Worm (Caenorhabditis elegans) whole organism, L1 larva: ENCODE results near the gene F56C3.9.

ENCODE experiments used
- C04F5.9 ChIP-seq: sonication (generic microtip); optimal IDR thresholded peaks from 2 replicates; lab custom pipeline; 2016; ENCODE audit warnings: missing genetic modification characterization, missing compliant biosample characterization
- C16A3.4 ChIP-seq: fragments of 150-350 bp; optimal IDR thresholded peaks from 2 replicates; lab custom pipeline; 2014; ENCODE audit warnings: missing biosample characterization, missing genetic modification characterization
- C34B4.2 ChIP-seq: sonication (generic microtip); optimal IDR thresholded peaks from 2 replicates; lab custom pipeline; 2017; ENCODE audit warnings: mild to moderate bottlenecking, missing genetic modification characterization, missing compliant biosample characterization
- aha-1 ChIP-seq: fragments of 150-350 bp; optimal IDR thresholded peaks from 2 replicates; lab custom pipeline; 2014; ENCODE audit warnings: missing biosample characterization, missing genetic modification characterization
- aly-2 ChIP-seq: fragments of 150-350 bp; optimal IDR thresholded peaks from 2 replicates; lab custom pipeline; 2014; ENCODE audit warnings: missing biosample characterization, missing genetic modification characterization
- blmp-1 ChIP-seq: fragments of 150-350 bp; optimal IDR thresholded peaks from 2 replicates; lab custom pipeline; 2014; ENCODE audit warnings: missing biosample characterization, missing genetic modification characterization
- ceh-8 ChIP-seq: fragments of 200-800 bp; sonication (Bioruptor generic); optimal IDR thresholded peaks from 2 replicates; lab custom pipeline; 2018; ENCODE audit warnings: mild to moderate bottlenecking, missing genetic modification characterization, moderate library complexity, missing compliant biosample characterization
- ceh-82 ChIP-seq, 3 experiments: fragments of 150-350 bp in 1 of 3; sonication (generic microtip) in 2 of 3; optimal IDR thresholded peaks; 2 replicates each; lab custom pipeline; 2014 to 2017; ENCODE audit warnings: missing biosample characterization in 3 of 3, missing genetic modification characterization in 3 of 3
- ceh-88 ChIP-seq: fragments of 200-800 bp; sonication (Bioruptor generic); IDR thresholded peaks from 2 replicates; pipeline ENCODE4 v1.3.6; 2022; ENCODE audit warnings: missing genetic modification characterization, missing compliant biosample characterization
- dpl-1 ChIP-seq, 3 experiments: fragments of 150-350 bp in 2 of 3; sonication (generic microtip) in 1 of 3; optimal IDR thresholded peaks; 2 replicates each; lab custom pipeline; 2014 to 2017; ENCODE audit warnings: missing biosample characterization in 3 of 3, missing genetic modification characterization in 3 of 3, missing genetic modification reagents in 3 of 3
- dsc-1 ChIP-seq: sonication (generic microtip); optimal IDR thresholded peaks from 2 replicates; lab custom pipeline; 2016; ENCODE audit warnings: mild to moderate bottlenecking, missing genetic modification characterization, missing compliant biosample characterization
- efl-1 ChIP-seq, 4 experiments: fragments of 150-350 bp; optimal IDR thresholded peaks in 3 of 4; peaks in 1 of 4; 1 replicate in 1 of 4; 2 replicates in 3 of 4; lab custom pipeline; 2014; ENCODE audit warnings: missing biosample characterization in 2 of 4, missing genetic modification characterization in 2 of 4, missing genetic modification reagents in 2 of 4
- egl-13 ChIP-seq: sonication (generic microtip); optimal IDR thresholded peaks from 2 replicates; lab custom pipeline; 2016; ENCODE audit warnings: missing genotype, missing genetic modification reagents, missing genetic modification characterization, missing compliant biosample characterization
- elt-2 ChIP-seq: sonication (generic microtip); optimal IDR thresholded peaks from 2 replicates; lab custom pipeline; 2016; ENCODE audit warnings: missing genetic modification characterization, mild to moderate bottlenecking, inconsistent platforms, missing compliant biosample characterization, missing genetic modification reagents
- elt-3 ChIP-seq, 6 experiments: fragments of 150-350 bp in 1 of 6; sonication (generic microtip); optimal IDR thresholded peaks; 2 replicates each; lab custom pipeline; 2017 to 2018; ENCODE audit warnings: missing biosample characterization in 6 of 6, missing genetic modification characterization in 6 of 6, inconsistent platforms in 1 of 6
- ets-5 ChIP-seq: fragments of 200-800 bp; sonication (Bioruptor generic); IDR thresholded peaks from 2 replicates; pipeline ENCODE4 v1.3.6; 2022; ENCODE audit warnings: missing genetic modification characterization, missing compliant biosample characterization
- fkh-4 ChIP-seq: sonication (generic microtip); optimal IDR thresholded peaks from 2 replicates; lab custom pipeline; 2016; ENCODE audit warnings: missing compliant biosample characterization, missing genetic modification characterization, borderline replicate concordance
- fos-1 ChIP-seq: fragments of 150-350 bp; optimal IDR thresholded peaks from 2 replicates; lab custom pipeline; 2014; ENCODE audit warnings: missing biosample characterization, missing genetic modification characterization
- hpl-2 ChIP-seq: fragments of 150-350 bp; optimal IDR thresholded peaks from 2 replicates; lab custom pipeline; 2014; ENCODE audit warnings: missing biosample characterization, missing genetic modification reagents, missing genetic modification characterization
- irx-1 ChIP-seq: sonication (generic microtip); optimal IDR thresholded peaks from 2 replicates; lab custom pipeline; 2016; ENCODE audit warnings: missing genetic modification characterization, missing compliant biosample characterization
- isw-1 ChIP-seq: fragments of 200-800 bp; sonication (Bioruptor generic); IDR thresholded peaks from 2 replicates; pipeline ENCODE4 v1.3.6; 2022; ENCODE audit warnings: missing genetic modification characterization, missing compliant biosample characterization
- lin-14 ChIP-seq: fragments of 200-800 bp; sonication (Bioruptor generic); optimal IDR thresholded peaks from 2 replicates; lab custom pipeline; 2018; ENCODE audit warnings: mild to moderate bottlenecking, missing genetic modification characterization, moderate library complexity, missing compliant biosample characterization
- lin-15B ChIP-seq: fragments of 150-350 bp; sonication (generic microtip); optimal IDR thresholded peaks from 3 replicates; lab custom pipeline; 2014; ENCODE audit warnings: missing biosample characterization, missing genetic modification characterization
- lin-35 ChIP-seq, 2 experiments: fragments of 150-350 bp; optimal IDR thresholded peaks; 2 replicates each; lab custom pipeline; 2014; ENCODE audit warnings: missing biosample characterization in 2 of 2, missing genetic modification characterization in 2 of 2, missing genetic modification reagents in 2 of 2
- lin-39 ChIP-seq: fragments of 150-350 bp; optimal IDR thresholded peaks from 2 replicates; lab custom pipeline; 2014; ENCODE audit warnings: missing biosample characterization, missing genetic modification reagents, missing genetic modification characterization
- mab-9 ChIP-seq: fragments of 200-800 bp; sonication (Bioruptor generic); IDR thresholded peaks from 2 replicates; pipeline ENCODE4 v1.3.6; 2022; ENCODE audit warnings: missing genetic modification reagents, missing genetic modification characterization, missing compliant biosample characterization
- nhr-11 ChIP-seq: fragments of 150-350 bp; optimal IDR thresholded peaks from 2 replicates; lab custom pipeline; 2014; ENCODE audit warnings: missing biosample characterization, missing genetic modification characterization
- nhr-12 ChIP-seq: sonication (generic microtip); optimal IDR thresholded peaks from 2 replicates; lab custom pipeline; 2017; ENCODE audit warnings: missing biosample characterization, missing genetic modification characterization
- nhr-19 ChIP-seq: fragments of 200-800 bp; sonication (Bioruptor generic); conservative IDR thresholded peaks from 2 replicates; pipeline ENCODE4 v1.3.6; 2022; ENCODE audit warnings: missing genetic modification characterization, missing compliant biosample characterization
- nhr-20 ChIP-seq: sonication (generic microtip); optimal IDR thresholded peaks from 2 replicates; lab custom pipeline; 2016; ENCODE audit warnings: mild to moderate bottlenecking, missing genetic modification characterization, missing compliant biosample characterization
- nhr-237 ChIP-seq: fragments of 150-350 bp; optimal IDR thresholded peaks from 2 replicates; lab custom pipeline; 2014; ENCODE audit warnings: missing biosample characterization, missing genetic modification characterization
- nhr-47 ChIP-seq: sonication (generic microtip); optimal IDR thresholded peaks from 2 replicates; lab custom pipeline; 2016; ENCODE audit warnings: mild to moderate bottlenecking, missing genetic modification characterization, moderate library complexity, missing compliant biosample characterization
- nhr-71 ChIP-seq: sonication (generic microtip); optimal IDR thresholded peaks from 2 replicates; lab custom pipeline; 2016; ENCODE audit warnings: mild to moderate bottlenecking, missing genetic modification characterization, moderate library complexity, missing compliant biosample characterization
- nhr-76 ChIP-seq: sonication (generic microtip); optimal IDR thresholded peaks from 2 replicates; lab custom pipeline; 2017; ENCODE audit warnings: missing biosample characterization, missing genetic modification characterization
- nhr-84 ChIP-seq: sonication (generic microtip); optimal IDR thresholded peaks from 2 replicates; lab custom pipeline; 2017; ENCODE audit warnings: missing biosample characterization, missing genetic modification characterization
- pax-3 ChIP-seq: fragments of 200-800 bp; sonication (Bioruptor generic); optimal IDR thresholded peaks from 2 replicates; lab custom pipeline; 2018; ENCODE audit warnings: mild to moderate bottlenecking, missing genetic modification characterization, moderate library complexity, missing compliant biosample characterization
- pqm-1 ChIP-seq: sonication (generic microtip); optimal IDR thresholded peaks from 3 replicates; lab custom pipeline; 2017; ENCODE audit warnings: missing biosample characterization, missing genetic modification characterization
- skn-1 ChIP-seq: fragments of 150-350 bp; optimal IDR thresholded peaks from 2 replicates; lab custom pipeline; 2014; ENCODE audit warnings: missing biosample characterization, missing genetic modification characterization
- snu-23 ChIP-seq: sonication (generic microtip); optimal IDR thresholded peaks from 2 replicates; lab custom pipeline; 2016; ENCODE audit warnings: missing genetic modification characterization, missing compliant biosample characterization
- sptf-1 ChIP-seq: fragments of 150-350 bp; optimal IDR thresholded peaks from 2 replicates; lab custom pipeline; 2014; ENCODE audit warnings: missing biosample characterization, missing genetic modification characterization
- swsn-7 ChIP-seq: sonication (generic microtip); optimal IDR thresholded peaks from 2 replicates; lab custom pipeline; 2016; ENCODE audit warnings: missing genetic modification characterization, missing compliant biosample characterization
- tbx-2 ChIP-seq: sonication (generic microtip); optimal IDR thresholded peaks from 2 replicates; lab custom pipeline; 2016; ENCODE audit warnings: missing genetic modification characterization, missing compliant biosample characterization
- unc-130 ChIP-seq: fragments of 150-350 bp; optimal IDR thresholded peaks from 2 replicates; lab custom pipeline; 2017; ENCODE audit warnings: missing biosample characterization, missing genetic modification characterization, inconsistent platforms
- unc-62 ChIP-seq: fragments of 150-350 bp; optimal IDR thresholded peaks from 2 replicates; lab custom pipeline; 2014; ENCODE audit warnings: missing biosample characterization, missing genetic modification reagents, missing genetic modification characterization
- unc-98 ChIP-seq: fragments of 200-800 bp; sonication (Bioruptor generic); IDR thresholded peaks from 2 replicates; pipeline ENCODE4 v1.3.6; 2022; ENCODE audit warnings: missing genetic modification characterization, missing compliant biosample characterization
- zag-1 ChIP-seq: fragments of 150-350 bp; optimal IDR thresholded peaks from 2 replicates; lab custom pipeline; 2014; ENCODE audit warnings: missing biosample characterization, missing genetic modification characterization
- zip-4 ChIP-seq: fragments of 200-800 bp; sonication (Bioruptor generic); optimal IDR thresholded peaks from 2 replicates; lab custom pipeline; 2018; ENCODE audit warnings: mild to moderate bottlenecking, missing genetic modification characterization, moderate library complexity, missing compliant biosample characterization
- ztf-4 ChIP-seq: fragments of 150-350 bp; optimal IDR thresholded peaks from 2 replicates; lab custom pipeline; 2014; ENCODE audit warnings: missing biosample characterization, missing genetic modification characterization

The F56C3.9 gene

DNA sequence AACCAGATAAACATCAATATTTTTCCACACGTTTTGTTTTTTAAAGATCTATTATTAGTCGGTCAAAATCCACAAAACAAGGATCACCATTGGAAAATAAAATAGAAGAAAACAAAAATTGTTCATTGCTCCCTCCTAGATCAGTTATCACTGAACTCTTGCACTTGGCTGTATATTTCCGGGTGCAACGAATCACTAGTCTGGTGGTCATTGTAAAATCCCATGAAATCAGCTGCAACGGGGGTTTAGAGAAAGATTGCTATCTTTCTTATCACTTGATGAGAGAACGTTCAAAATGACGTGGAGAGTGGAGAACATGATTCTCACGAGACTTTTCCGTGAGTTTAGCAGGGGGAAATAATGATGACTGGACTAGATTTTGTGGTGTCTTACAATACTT lies 2.0 kb upstream of the F56C3.9 start (continued):
- TF ChIP-seq aly-2 (tag; lab: Kevin White, UChicago), result no peak
- peak; percentile 49 for TF ChIP-seq nhr-20
- TF ChIP-seq pax-3, result no peak
- no peak for TF ChIP-seq unc-98 (GFP tag; lab: Robert Waterston, UW)
- no peak for TF ChIP-seq isw-1 (GFP tag; lab: Robert Waterston, UW)
- TF ChIP-seq swsn-7 (tag; lab: Kevin White, UChicago), result no peak
- no peak for TF ChIP-seq nhr-47 (tag; lab: Kevin White, UChicago)
- no peak for TF ChIP-seq nhr-11 (tag; lab: Kevin White, UChicago)
- TF ChIP-seq lin-14, result peak; percentile 40
- TF ChIP-seq ztf-4, result no peak
- peak; percentile 33 for TF ChIP-seq tbx-2 (tag; lab: Kevin White, UChicago)
- no peak for TF ChIP-seq egl-13 (tag; lab: Kevin White, UChicago)
- no peak for TF ChIP-seq ets-5 (GFP tag; lab: Robert Waterston, UW)
- no peak for TF ChIP-seq unc-130 (tag; lab: Kevin White, UChicago)
- TF ChIP-seq efl-1 (optimal IDR thresholded peaks at IDR 0.05; lab: Kevin White, UChicago), result no peak
- TF ChIP-seq efl-1 (GFP tag; optimal IDR thresholded peaks at IDR 0.05 in 1 of 2; lab: Kevin White, UChicago), result no peak
- TF ChIP-seq lin-35 (GFP tag; optimal IDR thresholded peaks at IDR 0.05; lab: Kevin White, UChicago), result peak in 1 of 2 experiments; percentile 51
- no peak for TF ChIP-seq lin-15B (tag; lab: Kevin White, UChicago)
- no peak for TF ChIP-seq fos-1 (tag; lab: Kevin White, UChicago)
- TF ChIP-seq sptf-1, result no peak

DNA sequence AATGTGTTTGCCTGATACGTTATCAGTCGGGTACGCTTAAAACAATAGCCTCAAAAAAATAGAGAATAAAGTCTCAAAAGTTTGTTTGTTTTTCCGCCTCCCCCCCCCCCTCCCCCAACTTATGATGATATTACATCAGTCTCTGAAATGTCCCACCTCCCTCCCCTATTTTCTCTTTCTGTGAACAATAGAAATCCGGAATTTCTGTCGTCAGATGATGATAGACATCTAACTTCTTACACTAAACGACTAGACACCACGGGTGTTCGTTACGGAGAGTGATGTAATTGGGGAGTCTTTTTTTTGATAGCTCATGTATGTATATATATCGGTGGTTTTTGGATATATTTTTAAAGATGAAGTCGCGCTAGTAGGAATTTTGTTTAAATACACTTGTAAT lies 646 bp upstream of the F56C3.9 start:
- TF ChIP-seq efl-1 (optimal IDR thresholded peaks at IDR 0.05; lab: Kevin White, UChicago) (no peak), efl-1 (GFP tag; optimal IDR thresholded peaks at IDR 0.05 in 1 of 2; lab: Kevin White, UChicago) (peak in 1 of 2 experiments; percentile 3), unc-62 (no peak), skn-1 (tag; lab: Kevin White, UChicago) (peak; percentile 46), C04F5.9 (tag; lab: Kevin White, UChicago) (no peak)

DNA sequence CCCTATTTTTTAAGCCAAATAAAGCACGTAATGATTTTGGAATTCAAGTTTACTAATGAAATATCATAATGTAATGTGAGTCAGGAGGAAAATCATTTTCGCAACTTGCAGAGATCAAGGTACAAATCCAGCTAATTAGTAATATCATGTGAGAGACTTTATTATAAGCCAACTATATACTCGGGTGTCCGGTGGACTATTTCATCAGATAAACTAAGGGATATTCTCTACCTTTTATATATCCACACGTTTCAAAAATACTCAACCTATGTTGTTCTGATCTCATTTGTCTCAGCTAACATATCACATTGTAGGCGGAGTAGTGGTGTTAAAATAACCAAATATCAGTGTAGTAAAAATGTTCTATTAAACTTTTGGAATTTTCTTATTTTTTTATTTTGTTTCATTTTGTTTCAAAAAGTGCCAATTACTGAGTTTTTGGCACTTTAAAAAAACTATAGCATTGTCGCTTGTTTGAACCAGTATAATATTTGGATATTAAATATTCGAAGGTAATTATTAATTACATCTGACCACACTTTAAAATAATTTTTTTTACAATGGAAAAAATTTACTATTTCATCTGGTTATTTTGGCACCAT lies 4.3 kb downstream of the F56C3.9 start:
- TF ChIP-seq fkh-4 (peak; percentile 84), nhr-19 (GFP tag; lab: Robert Waterston, UW) (peak; percentile 91), irx-1 (peak; percentile 86), nhr-237 (peak; percentile 83), pqm-1 (tag; lab: Kevin White, UChicago) (no peak), ztf-4 (peak; percentile 92), C16A3.4 (peak; percentile 96), blmp-1 (tag; lab: Kevin White, UChicago) (no peak), elt-3 (tag; optimal IDR thresholded peaks at IDR 0.05; lab: Kevin White, UChicago) (peak in 4 of 6 experiments; percentile 46 to 94 (median 68)), nhr-12 (tag; lab: Kevin White, UChicago) (no peak), nhr-84 (tag; lab: Kevin White, UChicago) (no peak), aha-1 (no peak), dpl-1 (GFP tag; optimal IDR thresholded peaks at IDR 0.05; lab: Kevin White, UChicago) (peak; percentile 9 to 43 (median 19)), mab-9 (GFP tag; lab: Robert Waterston, UW) (peak; percentile 57), zip-4 (peak; percentile 79), nhr-76 (no peak), ceh-82 (tag; optimal IDR thresholded peaks at IDR 0.05; lab: Kevin White, UChicago) (peak; percentile 65 to 88 (median 82)), pax-3 (peak; percentile 81), isw-1 (GFP tag; lab: Robert Waterston, UW) (peak; percentile 33), hpl-2 (GFP tag; lab: Kevin White, UChicago) (peak; percentile 84), nhr-71 (tag; lab: Kevin White, UChicago) (peak; percentile 91), ceh-88 (GFP tag; lab: Robert Waterston, UW) (peak; percentile 87), elt-2 (tag; lab: Kevin White, UChicago) (peak; percentile 64), lin-39 (tag; lab: Kevin White, UChicago) (peak; percentile 94), skn-1 (tag; lab: Kevin White, UChicago) (peak; percentile 98), efl-1 (optimal IDR thresholded peaks at IDR 0.05; lab: Kevin White, UChicago) (peak; percentile 68), efl-1 (GFP tag; optimal IDR thresholded peaks at IDR 0.05 in 1 of 2; lab: Kevin White, UChicago) (peak; percentile 1 to 92), snu-23 (GFP tag; lab: Kevin White, UChicago) (peak; percentile 98), dsc-1 (tag; lab: Kevin White, UChicago) (peak; percentile 99), ceh-8 (GFP tag; lab: Kevin White, UChicago) (peak; percentile 95), C34B4.2 (no peak), zag-1 (tag; lab: Kevin White, UChicago) (no peak)
